Worm (Caenorhabditis elegans) whole organism, L1 larva: Measurements from ENCODE around the gene F14H12.6.

Experiments
- F16B12.6 ChIP-seq: fragments of 150-350 bp; optimal IDR thresholded peaks from 2 replicates; lab custom pipeline; 2014; ENCODE audit warnings: missing biosample characterization, missing genetic modification characterization
- alr-1 ChIP-seq: fragments of 200-800 bp; sonication (Bioruptor generic); optimal IDR thresholded peaks from 2 replicates; lab custom pipeline; 2018; ENCODE audit warnings: borderline replicate concordance, mild to moderate bottlenecking, missing genetic modification characterization, missing compliant biosample characterization
- aly-2 ChIP-seq: fragments of 150-350 bp; optimal IDR thresholded peaks from 2 replicates; lab custom pipeline; 2014; ENCODE audit warnings: missing biosample characterization, missing genetic modification characterization
- blmp-1 ChIP-seq: fragments of 150-350 bp; optimal IDR thresholded peaks from 2 replicates; lab custom pipeline; 2014; ENCODE audit warnings: missing biosample characterization, missing genetic modification characterization
- ceh-8 ChIP-seq: fragments of 200-800 bp; sonication (Bioruptor generic); optimal IDR thresholded peaks from 2 replicates; lab custom pipeline; 2018; ENCODE audit warnings: mild to moderate bottlenecking, missing genetic modification characterization, moderate library complexity, missing compliant biosample characterization
- ceh-82 ChIP-seq, 3 experiments: fragments of 150-350 bp in 1 of 3; sonication (generic microtip) in 2 of 3; optimal IDR thresholded peaks; 2 replicates each; lab custom pipeline; 2014 to 2017; ENCODE audit warnings: missing biosample characterization in 3 of 3, missing genetic modification characterization in 3 of 3
- ceh-88 ChIP-seq: fragments of 200-800 bp; sonication (Bioruptor generic); IDR thresholded peaks from 2 replicates; pipeline ENCODE4 v1.3.6; 2022; ENCODE audit warnings: missing genetic modification characterization, missing compliant biosample characterization
- dpl-1 ChIP-seq, 3 experiments: fragments of 150-350 bp in 2 of 3; sonication (generic microtip) in 1 of 3; optimal IDR thresholded peaks; 2 replicates each; lab custom pipeline; 2014 to 2017; ENCODE audit warnings: missing biosample characterization in 3 of 3, missing genetic modification characterization in 3 of 3, missing genetic modification reagents in 3 of 3
- efl-1 ChIP-seq, 4 experiments: fragments of 150-350 bp; optimal IDR thresholded peaks in 3 of 4; peaks in 1 of 4; 1 replicate in 1 of 4; 2 replicates in 3 of 4; lab custom pipeline; 2014; ENCODE audit warnings: missing biosample characterization in 2 of 4, missing genetic modification characterization in 2 of 4, missing genetic modification reagents in 2 of 4
- egl-27 ChIP-seq, 2 experiments: fragments of 150-350 bp in 1 of 2; sonication (generic microtip); optimal IDR thresholded peaks; 3 replicates each; lab custom pipeline; 2017 to 2018; ENCODE audit warnings: missing biosample characterization in 2 of 2, missing genetic modification characterization in 2 of 2, missing genetic modification reagents in 2 of 2
- fkh-10 ChIP-seq: sonication (generic microtip); optimal IDR thresholded peaks from 2 replicates; lab custom pipeline; 2017; ENCODE audit warnings: missing biosample characterization, missing genetic modification reagents, missing genetic modification characterization
- fkh-4 ChIP-seq: sonication (generic microtip); optimal IDR thresholded peaks from 2 replicates; lab custom pipeline; 2016; ENCODE audit warnings: missing compliant biosample characterization, missing genetic modification characterization, borderline replicate concordance
- fos-1 ChIP-seq: fragments of 150-350 bp; optimal IDR thresholded peaks from 2 replicates; lab custom pipeline; 2014; ENCODE audit warnings: missing biosample characterization, missing genetic modification characterization
- hlh-4 ChIP-seq: sonication (generic microtip); optimal IDR thresholded peaks from 2 replicates; lab custom pipeline; 2016; ENCODE audit warnings: mild to moderate bottlenecking, missing genetic modification characterization, missing compliant biosample characterization
- hpl-2 ChIP-seq: fragments of 150-350 bp; optimal IDR thresholded peaks from 2 replicates; lab custom pipeline; 2014; ENCODE audit warnings: missing biosample characterization, missing genetic modification reagents, missing genetic modification characterization
- jun-1 ChIP-seq: fragments of 150-350 bp; optimal IDR thresholded peaks from 2 replicates; lab custom pipeline; 2014; ENCODE audit warnings: missing biosample characterization, missing genetic modification reagents, missing genetic modification characterization
- lin-15B ChIP-seq: fragments of 150-350 bp; sonication (generic microtip); optimal IDR thresholded peaks from 3 replicates; lab custom pipeline; 2014; ENCODE audit warnings: missing biosample characterization, missing genetic modification characterization
- lir-3 ChIP-seq: sonication (generic microtip); optimal IDR thresholded peaks from 2 replicates; lab custom pipeline; 2016; ENCODE audit warnings: mild to moderate bottlenecking, missing genetic modification characterization, moderate library complexity, missing compliant biosample characterization; ENCODE audit not compliant: poor library complexity
- lsy-2 ChIP-seq, 2 experiments: fragments of 150-350 bp; optimal IDR thresholded peaks; 2 replicates each; lab custom pipeline; 2014; ENCODE audit warnings: missing biosample characterization in 2 of 2, missing genetic modification characterization in 2 of 2
- mab-9 ChIP-seq: fragments of 200-800 bp; sonication (Bioruptor generic); IDR thresholded peaks from 2 replicates; pipeline ENCODE4 v1.3.6; 2022; ENCODE audit warnings: missing genetic modification reagents, missing genetic modification characterization, missing compliant biosample characterization
- nhr-11 ChIP-seq: fragments of 150-350 bp; optimal IDR thresholded peaks from 2 replicates; lab custom pipeline; 2014; ENCODE audit warnings: missing biosample characterization, missing genetic modification characterization
- nhr-19 ChIP-seq: fragments of 200-800 bp; sonication (Bioruptor generic); conservative IDR thresholded peaks from 2 replicates; pipeline ENCODE4 v1.3.6; 2022; ENCODE audit warnings: missing genetic modification characterization, missing compliant biosample characterization
- nhr-237 ChIP-seq: fragments of 150-350 bp; optimal IDR thresholded peaks from 2 replicates; lab custom pipeline; 2014; ENCODE audit warnings: missing biosample characterization, missing genetic modification characterization
- nhr-47 ChIP-seq: sonication (generic microtip); optimal IDR thresholded peaks from 2 replicates; lab custom pipeline; 2016; ENCODE audit warnings: mild to moderate bottlenecking, missing genetic modification characterization, moderate library complexity, missing compliant biosample characterization
- nhr-71 ChIP-seq: sonication (generic microtip); optimal IDR thresholded peaks from 2 replicates; lab custom pipeline; 2016; ENCODE audit warnings: mild to moderate bottlenecking, missing genetic modification characterization, moderate library complexity, missing compliant biosample characterization
- nhr-76 ChIP-seq: sonication (generic microtip); optimal IDR thresholded peaks from 2 replicates; lab custom pipeline; 2017; ENCODE audit warnings: missing biosample characterization, missing genetic modification characterization
- nhr-77 ChIP-seq: fragments of 150-350 bp; optimal IDR thresholded peaks from 2 replicates; lab custom pipeline; 2014; ENCODE audit warnings: missing biosample characterization, missing genetic modification characterization
- pag-3 ChIP-seq: sonication (generic microtip); optimal IDR thresholded peaks from 2 replicates; lab custom pipeline; 2017; ENCODE audit warnings: missing genetic modification characterization, mild to moderate bottlenecking, missing compliant biosample characterization, antibody characterized with exemption, borderline replicate concordance; ENCODE audit not compliant: insufficient read depth
- pqm-1 ChIP-seq: sonication (generic microtip); optimal IDR thresholded peaks from 3 replicates; lab custom pipeline; 2017; ENCODE audit warnings: missing biosample characterization, missing genetic modification characterization
- snpc-4 ChIP-seq: fragments of 150-350 bp; optimal IDR thresholded peaks from 2 replicates; lab custom pipeline; 2014; ENCODE audit warnings: missing biosample characterization, missing genetic modification characterization
- sup-37 ChIP-seq: fragments of 200-800 bp; sonication (Bioruptor generic); optimal IDR thresholded peaks from 2 replicates; lab custom pipeline; 2018; ENCODE audit warnings: mild to moderate bottlenecking, missing genetic modification characterization, missing compliant biosample characterization
- tbx-2 ChIP-seq: sonication (generic microtip); optimal IDR thresholded peaks from 2 replicates; lab custom pipeline; 2016; ENCODE audit warnings: missing genetic modification characterization, missing compliant biosample characterization
- vab-15 ChIP-seq: sonication (generic microtip); optimal IDR thresholded peaks from 2 replicates; lab custom pipeline; 2017; ENCODE audit warnings: missing genotype, mild to moderate bottlenecking, missing genetic modification characterization, missing compliant biosample characterization
- zag-1 ChIP-seq: fragments of 150-350 bp; optimal IDR thresholded peaks from 2 replicates; lab custom pipeline; 2014; ENCODE audit warnings: missing biosample characterization, missing genetic modification characterization
- zip-4 ChIP-seq: fragments of 200-800 bp; sonication (Bioruptor generic); optimal IDR thresholded peaks from 2 replicates; lab custom pipeline; 2018; ENCODE audit warnings: mild to moderate bottlenecking, missing genetic modification characterization, moderate library complexity, missing compliant biosample characterization

Gene F14H12.6

ce11 chrX:4377689-4378088 lies 20.3 kb upstream of the F14H12.6 start, which contains the start of gene R160.12:
Gene R160.12 (minus strand): TSS chrX:4377789.
- no peak for TF ChIP-seq egl-27 (tag; optimal IDR thresholded peaks at IDR 0.05; lab: Kevin White, UChicago)
- TF ChIP-seq nhr-237 = no peak
- TF ChIP-seq nhr-71 (tag; lab: Kevin White, UChicago) = no peak
- no peak for TF ChIP-seq pag-3
- no peak for TF ChIP-seq ceh-82 (tag; optimal IDR thresholded peaks at IDR 0.05; lab: Kevin White, UChicago)
- TF ChIP-seq mab-9 (GFP tag; lab: Robert Waterston, UW) = no peak
- no peak for TF ChIP-seq tbx-2 (tag; lab: Kevin White, UChicago)
- TF ChIP-seq aly-2 (tag; lab: Kevin White, UChicago) = no peak
- no peak for TF ChIP-seq snpc-4
- no peak for TF ChIP-seq lir-3 (tag; lab: Kevin White, UChicago)
- TF ChIP-seq efl-1 (optimal IDR thresholded peaks at IDR 0.05; lab: Kevin White, UChicago) = no peak
- TF ChIP-seq efl-1 (GFP tag; optimal IDR thresholded peaks at IDR 0.05 in 1 of 2; lab: Kevin White, UChicago) = no peak
- TF ChIP-seq hpl-2 (GFP tag; lab: Kevin White, UChicago) = no peak
- no peak for TF ChIP-seq vab-15 (tag; lab: Kevin White, UChicago)
- TF ChIP-seq ceh-8 (GFP tag; lab: Kevin White, UChicago) = no peak
- TF ChIP-seq lsy-2 (tag; optimal IDR thresholded peaks at IDR 0.05; lab: Kevin White, UChicago) = no peak
- TF ChIP-seq F16B12.6 (tag; lab: Kevin White, UChicago) = no peak
- no peak for TF ChIP-seq alr-1
- no peak for TF ChIP-seq fkh-4 (tag; lab: Kevin White, UChicago)
- TF ChIP-seq lin-15B = no peak

ce11 chrX:4376801-4377200 lies 19.4 kb upstream of the F14H12.6 start, which contains the start of gene R160.2:
Gene R160.2 (minus strand): TSS chrX:4376901.
- no peak for TF ChIP-seq dpl-1 (GFP tag; optimal IDR thresholded peaks at IDR 0.05; lab: Kevin White, UChicago)
- no peak for TF ChIP-seq nhr-19 (GFP tag; lab: Robert Waterston, UW)
- no peak for TF ChIP-seq hlh-4 (tag; lab: Kevin White, UChicago)
- TF ChIP-seq zip-4 (GFP tag; lab: Kevin White, UChicago) = no peak
- no peak for TF ChIP-seq nhr-76 (tag; lab: Kevin White, UChicago)
- no peak for TF ChIP-seq lsy-2 (tag; optimal IDR thresholded peaks at IDR 0.05; lab: Kevin White, UChicago)

ce11 chrX:4373123-4373522 lies 15.8 kb upstream of the F14H12.6 start, which contains the start of gene R160.6:
Gene R160.6 (minus strand): TSS chrX:4373223.
- no peak for TF ChIP-seq nhr-11 (tag; lab: Kevin White, UChicago)
- TF ChIP-seq sup-37 (GFP tag; lab: Kevin White, UChicago) = no peak
- TF ChIP-seq zag-1 (tag; lab: Kevin White, UChicago) = no peak
- TF ChIP-seq nhr-77 (tag; lab: Kevin White, UChicago) = no peak

DNA sequence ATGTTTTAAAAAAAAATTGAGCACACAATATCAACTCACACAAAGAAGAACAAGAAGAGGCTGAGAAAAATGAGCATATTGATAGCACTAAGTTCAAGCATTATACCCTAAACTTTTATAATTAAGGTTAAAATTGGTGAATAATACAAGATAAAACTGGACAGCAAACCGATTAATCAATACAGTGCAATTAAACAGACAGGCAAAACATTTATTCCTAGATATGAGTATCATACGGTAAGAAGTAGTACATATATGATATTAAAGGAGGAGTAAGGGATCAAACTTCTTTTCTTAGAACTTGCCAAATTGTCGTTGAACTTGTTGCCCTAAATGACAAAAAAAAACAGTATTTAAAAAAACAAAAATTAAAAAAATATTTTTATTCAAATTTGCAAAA lies 14.6 kb upstream of the F14H12.6 start, which contains the start of gene R160.14:
Gene R160.14 (minus strand): TSS at position 101 of the 400 bp plus-strand sequence.
- no peak for TF ChIP-seq pqm-1 (tag; lab: Kevin White, UChicago)
- no peak for TF ChIP-seq fos-1
- TF ChIP-seq lsy-2 (tag; optimal IDR thresholded peaks at IDR 0.05; lab: Kevin White, UChicago) = no peak
- no peak for TF ChIP-seq blmp-1 (tag; lab: Kevin White, UChicago)
- TF ChIP-seq nhr-47 (tag; lab: Kevin White, UChicago) = no peak
- TF ChIP-seq fkh-10 (GFP tag; lab: Kevin White, UChicago) = no peak
- no peak for TF ChIP-seq snpc-4
- TF ChIP-seq ceh-82 (tag; optimal IDR thresholded peaks at IDR 0.05; lab: Kevin White, UChicago) = no peak
- no peak for TF ChIP-seq ceh-88 (GFP tag; lab: Robert Waterston, UW)
- TF ChIP-seq jun-1 (tag; lab: Kevin White, UChicago) = no peak
